Fruit fly (Drosophila melanogaster) whole organism, prepupa: ENCODE results near the gene CG32483.

Source experiments
- Blimp-1 ChIP-seq: fragments of 200-800 bp; sonication (Bioruptor generic); optimal IDR thresholded peaks from 3 replicates; lab custom pipeline; 2017; ENCODE audit warnings: missing biosample characterization, missing genetic modification characterization, mild to moderate bottlenecking, moderate library complexity, missing genetic modification reagents
- CG10631 ChIP-seq: fragments of 200-800 bp; sonication (Bioruptor generic); optimal IDR thresholded peaks from 2 replicates; lab custom pipeline; 2016; ENCODE audit warnings: missing biosample characterization, missing genetic modification characterization
- CG11902 ChIP-seq: fragments of 200-800 bp; sonication (Bioruptor generic); optimal IDR thresholded peaks from 3 replicates; lab custom pipeline; 2016; ENCODE audit warnings: missing biosample characterization, missing genetic modification characterization
- CG15336 ChIP-seq: fragments of 200-800 bp; sonication (Bioruptor generic); IDR thresholded peaks from 2 replicates; pipeline ENCODE4 v1.3.6; 2022; ENCODE audit warnings: missing biosample characterization, missing genetic modification characterization
- CG1621 ChIP-seq: fragments of 200-800 bp; sonication (Bioruptor generic); optimal IDR thresholded peaks from 3 replicates; lab custom pipeline; 2018; ENCODE audit warnings: missing biosample characterization, mild to moderate bottlenecking, missing genetic modification characterization
- CG16779 ChIP-seq: fragments of 200-800 bp; sonication (Bioruptor generic); optimal IDR thresholded peaks from 3 replicates; lab custom pipeline; 2017; ENCODE audit warnings: missing biosample characterization, mild to moderate bottlenecking, missing genetic modification characterization
- CG31627 ChIP-seq: fragments of 200-800 bp; sonication (Bioruptor generic); optimal IDR thresholded peaks from 3 replicates; lab custom pipeline; 2016; ENCODE audit warnings: missing biosample characterization, missing genetic modification characterization
- CG34406 ChIP-seq: fragments of 200-800 bp; sonication (Bioruptor generic); optimal IDR thresholded peaks from 3 replicates; lab custom pipeline; 2016; ENCODE audit warnings: missing biosample characterization, missing genetic modification characterization
- CG3919 ChIP-seq: fragments of 200-800 bp; sonication (Bioruptor generic); optimal IDR thresholded peaks from 3 replicates; lab custom pipeline; 2016; ENCODE audit warnings: missing biosample characterization, missing genetic modification characterization
- CG6276 ChIP-seq: fragments of 200-800 bp; sonication (Bioruptor generic); optimal IDR thresholded peaks from 2 replicates; lab custom pipeline; 2017; ENCODE audit warnings: missing biosample characterization, mild to moderate bottlenecking, missing genetic modification characterization
- CG6792 ChIP-seq: fragments of 200-800 bp; sonication (Bioruptor generic); optimal IDR thresholded peaks from 3 replicates; lab custom pipeline; 2016; ENCODE audit warnings: missing biosample characterization, missing genetic modification characterization
- CG6808 ChIP-seq: fragments of 200-800 bp; sonication (Bioruptor generic); optimal IDR thresholded peaks from 3 replicates; lab custom pipeline; 2017; ENCODE audit warnings: missing biosample characterization, missing genetic modification characterization, mild to moderate bottlenecking, moderate library complexity, missing genetic modification reagents
- CG6854 ChIP-seq: fragments of 200-800 bp; sonication (Bioruptor generic); optimal IDR thresholded peaks from 2 replicates; lab custom pipeline; 2017; ENCODE audit warnings: missing biosample characterization, mild to moderate bottlenecking, missing genetic modification characterization
- CG7368 ChIP-seq: fragments of 200-800 bp; sonication (Bioruptor generic); optimal IDR thresholded peaks from 3 replicates; lab custom pipeline; 2016; ENCODE audit warnings: missing biosample characterization, missing genetic modification characterization
- CG8319 ChIP-seq: fragments of 200-800 bp; sonication (Bioruptor generic); optimal IDR thresholded peaks from 3 replicates; lab custom pipeline; 2016; ENCODE audit warnings: missing biosample characterization, missing genetic modification characterization
- CG8632 ChIP-seq: fragments of 200-800 bp; sonication (Bioruptor generic); optimal IDR thresholded peaks from 3 replicates; lab custom pipeline; 2016; ENCODE audit warnings: missing biosample characterization, missing genetic modification characterization
- Eip75B ChIP-seq: fragments of 200-800 bp; sonication (Bioruptor generic); optimal IDR thresholded peaks from 3 replicates; lab custom pipeline; 2016; ENCODE audit warnings: missing biosample characterization, missing genetic modification characterization
- Eip78C ChIP-seq: fragments of 200-800 bp; sonication (Bioruptor generic); peaks from one replicate; lab custom pipeline; 2016; ENCODE audit warnings: missing biosample characterization, missing genetic modification characterization
- Eip93F ChIP-seq: fragments of 200-800 bp; sonication (Bioruptor generic); optimal IDR thresholded peaks from 2 replicates; lab custom pipeline; 2016; ENCODE audit warnings: missing biosample characterization, mild to moderate bottlenecking, missing genetic modification characterization
- Ets21C ChIP-seq: fragments of 200-800 bp; sonication (Bioruptor generic); optimal IDR thresholded peaks from 3 replicates; lab custom pipeline; 2016; ENCODE audit warnings: missing biosample characterization, missing genetic modification characterization
- Ets96B ChIP-seq: fragments of 200-800 bp; optimal IDR thresholded peaks from 2 replicates; lab custom pipeline; 2019; ENCODE audit warnings: missing biosample characterization, mild to moderate bottlenecking, missing genetic modification characterization, moderate library complexity
- Gug ChIP-seq: fragments of 200-800 bp; sonication (Bioruptor generic); IDR thresholded peaks from 2 replicates; pipeline ENCODE4 v1.3.6; 2022; ENCODE audit warnings: missing biosample characterization, missing genetic modification characterization
- Hr39 ChIP-seq: fragments of 200-800 bp; sonication (Bioruptor generic); optimal IDR thresholded peaks from 2 replicates; lab custom pipeline; 2016; ENCODE audit warnings: missing biosample characterization, missing genetic modification characterization
- Hr4 ChIP-seq: fragments of 200-800 bp; sonication (Bioruptor generic); optimal IDR thresholded peaks from 3 replicates; lab custom pipeline; 2016; ENCODE audit warnings: missing biosample characterization, missing genetic modification characterization
- Lpt ChIP-seq: fragments of 200-800 bp; sonication (Bioruptor generic); optimal IDR thresholded peaks from 3 replicates; lab custom pipeline; 2016; ENCODE audit warnings: missing biosample characterization, missing genetic modification characterization
- Met ChIP-seq: fragments of 200-800 bp; sonication (Bioruptor generic); optimal IDR thresholded peaks from 3 replicates; lab custom pipeline; 2016; ENCODE audit warnings: missing biosample characterization, missing genetic modification characterization
- Smox ChIP-seq: fragments of 200-800 bp; sonication (Bioruptor generic); optimal IDR thresholded peaks from 3 replicates; lab custom pipeline; 2016; ENCODE audit warnings: missing biosample characterization, missing genetic modification characterization
- Sox15 ChIP-seq: fragments of 200-800 bp; sonication (Bioruptor generic); optimal IDR thresholded peaks from 3 replicates; lab custom pipeline; 2016; ENCODE audit warnings: missing biosample characterization, missing genetic modification characterization
- achi ChIP-seq: fragments of 200-800 bp; sonication (Bioruptor generic); optimal IDR thresholded peaks from 3 replicates; lab custom pipeline; 2016; ENCODE audit warnings: missing biosample characterization, missing genetic modification characterization
- acj6 ChIP-seq: fragments of 200-800 bp; sonication (Bioruptor generic); optimal IDR thresholded peaks from 3 replicates; lab custom pipeline; 2016; ENCODE audit warnings: missing biosample characterization, missing genetic modification characterization
- cyc ChIP-seq: fragments of 200-800 bp; sonication (Bioruptor generic); optimal IDR thresholded peaks from 3 replicates; lab custom pipeline; 2016; ENCODE audit warnings: missing biosample characterization, missing genetic modification characterization
- dsx ChIP-seq: fragments of 200-800 bp; optimal IDR thresholded peaks from 3 replicates; lab custom pipeline; 2019; ENCODE audit warnings: missing biosample characterization, mild to moderate bottlenecking, missing genetic modification characterization, moderate library complexity; ENCODE audit not compliant: poor library complexity, severe bottlenecking
- eg ChIP-seq: fragments of 200-800 bp; sonication (Bioruptor generic); IDR thresholded peaks from 3 replicates; pipeline ENCODE4 v1.3.6; 2022; ENCODE audit warnings: missing biosample characterization, missing genetic modification characterization
- esn ChIP-seq: fragments of 200-800 bp; sonication (Bioruptor generic); optimal IDR thresholded peaks from 2 replicates; lab custom pipeline; 2016; ENCODE audit warnings: missing biosample characterization, mild to moderate bottlenecking, missing genetic modification characterization, moderate library complexity
- fd59A ChIP-seq: fragments of 200-800 bp; sonication (Bioruptor generic); optimal IDR thresholded peaks from 2 replicates; lab custom pipeline; 2017; ENCODE audit warnings: missing biosample characterization, mild to moderate bottlenecking, missing genetic modification characterization, missing genetic modification reagents
- fd85E ChIP-seq: fragments of 200-800 bp; sonication (Bioruptor generic); optimal IDR thresholded peaks from 3 replicates; lab custom pipeline; 2016; ENCODE audit warnings: missing biosample characterization, missing genetic modification characterization
- fkh ChIP-seq: fragments of 200-800 bp; sonication (Bioruptor generic); optimal IDR thresholded peaks from 3 replicates; lab custom pipeline; 2017; ENCODE audit warnings: missing biosample characterization, mild to moderate bottlenecking, missing genetic modification characterization, moderate library complexity
- lz ChIP-seq: fragments of 200-800 bp; sonication (Bioruptor generic); optimal IDR thresholded peaks from 3 replicates; lab custom pipeline; 2016; ENCODE audit warnings: missing biosample characterization, missing genetic modification characterization
- net ChIP-seq: fragments of 200-800 bp; sonication (Bioruptor generic); optimal IDR thresholded peaks from 3 replicates; lab custom pipeline; 2016; ENCODE audit warnings: missing biosample characterization, missing genetic modification characterization
- salr ChIP-seq, 2 experiments: fragments of 200-800 bp; sonication (Bioruptor generic); optimal IDR thresholded peaks; 3 replicates each; lab custom pipeline; 2016 to 2018; ENCODE audit warnings: missing biosample characterization in 2 of 2, missing genetic modification characterization in 2 of 2, mild to moderate bottlenecking in 1 of 2
- svp ChIP-seq: fragments of 200-800 bp; sonication (Bioruptor generic); peaks from one replicate; lab custom pipeline; 2016; ENCODE audit warnings: missing biosample characterization, missing genetic modification characterization
- topi ChIP-seq: fragments of 200-800 bp; sonication (Bioruptor generic); optimal IDR thresholded peaks from 3 replicates; lab custom pipeline; 2016; ENCODE audit warnings: missing biosample characterization, missing genetic modification characterization
- vri ChIP-seq: fragments of 200-800 bp; sonication (Bioruptor generic); optimal IDR thresholded peaks from 3 replicates; lab custom pipeline; 2016; ENCODE audit warnings: missing biosample characterization, mild to moderate bottlenecking, missing genetic modification characterization

The CG32483 gene

dm6 chr3L:735948-736347 is 46.1 kb upstream of the CG32483 start (continued):
- TF ChIP-seq eg (GFP tag; lab: Robert Waterston, UW): peak; percentile 68; the same call in 1 of the 3 replicates
- TF ChIP-seq Lpt (GFP tag; lab: Kevin White, UChicago): peak; percentile 30
- TF ChIP-seq CG15336 (GFP tag; lab: Robert Waterston, UW): peak; percentile 60
- peak; percentile 62 for TF ChIP-seq topi (GFP tag; lab: Kevin White, UChicago)
- TF ChIP-seq fd59A: peak; percentile 75
- TF ChIP-seq fd85E (GFP tag; lab: Kevin White, UChicago): no peak
- TF ChIP-seq Eip75B (GFP tag; lab: Kevin White, UChicago): peak; percentile 80
- no peak for TF ChIP-seq CG11902 (GFP tag; lab: Kevin White, UChicago)
- TF ChIP-seq Smox (GFP tag; lab: Kevin White, UChicago): peak; percentile 43
- TF ChIP-seq CG8319 (GFP tag; lab: Kevin White, UChicago): peak; percentile 68
- peak; percentile 83 for TF ChIP-seq CG10631 (GFP tag; lab: Kevin White, UChicago)
- peak; percentile 24 for TF ChIP-seq vri (GFP tag; lab: Kevin White, UChicago)
- TF ChIP-seq fkh: no peak
- TF ChIP-seq Eip78C (GFP tag; lab: Kevin White, UChicago): peak; percentile 90
- TF ChIP-seq Ets96B (tag; lab: Kevin White, UChicago): peak; percentile 83
- TF ChIP-seq dsx (GFP tag; lab: Kevin White, UChicago): peak; percentile 70
- TF ChIP-seq lz (GFP tag; lab: Kevin White, UChicago): peak; percentile 65
- peak; percentile 68 for TF ChIP-seq CG6808 (GFP tag; lab: Kevin White, UChicago)
- peak; percentile 67 for TF ChIP-seq CG3919 (GFP tag; lab: Kevin White, UChicago)
- peak; percentile 47 for TF ChIP-seq net (GFP tag; lab: Kevin White, UChicago)
- TF ChIP-seq CG6792 (GFP tag; lab: Kevin White, UChicago): peak; percentile 62
- TF ChIP-seq acj6 (GFP tag; lab: Kevin White, UChicago): peak; percentile 71
- peak; percentile 38 for TF ChIP-seq CG8632 (GFP tag; lab: Kevin White, UChicago)
- peak; percentile 74 for TF ChIP-seq CG1621 (tag; lab: Kevin White, UChicago)
- peak; percentile 39; the same call in 1 of the 2 replicates for TF ChIP-seq Gug (GFP tag; lab: Robert Waterston, UW)
- peak; percentile 72 for TF ChIP-seq svp
- no peak for TF ChIP-seq CG16779
- peak; percentile 56 for TF ChIP-seq cyc
- TF ChIP-seq Hr39 (GFP tag; lab: Kevin White, UChicago): peak; percentile 51
- peak; percentile 23 for TF ChIP-seq Sox15

- TF ChIP-seq CG34406 (GFP tag; lab: Kevin White, UChicago) (no peak), cyc (no peak), CG1621 (tag; lab: Kevin White, UChicago) (no peak), CG11902 (GFP tag; lab: Kevin White, UChicago) (no peak), Ets96B (tag; lab: Kevin White, UChicago) (no peak), fd59A (no peak), CG15336 (GFP tag; lab: Robert Waterston, UW) (no peak), eg (GFP tag; lab: Robert Waterston, UW) (no peak), Ets21C (no peak), Met (no peak), achi (no peak), Eip93F (GFP tag; lab: Kevin White, UChicago) (no peak), svp (no peak), CG7368 (GFP tag; lab: Kevin White, UChicago) (no peak), esn (GFP tag; lab: Kevin White, UChicago) (no peak)
These were observed 45.4 kb upstream of the CG32483 start for dm6 chr3L:735315-735714.

- TF ChIP-seq CG8632 (GFP tag; lab: Kevin White, UChicago): peak; percentile 74
- TF ChIP-seq CG6854 (GFP tag; lab: Kevin White, UChicago): no peak
- TF ChIP-seq CG6792 (GFP tag; lab: Kevin White, UChicago): peak; percentile 79
- TF ChIP-seq CG15336 (GFP tag; lab: Robert Waterston, UW): peak; percentile 73
- peak; percentile 40 for TF ChIP-seq CG8319 (GFP tag; lab: Kevin White, UChicago)
- TF ChIP-seq fd59A: peak; percentile 88
- peak; percentile 54 to 81 for TF ChIP-seq salr (GFP tag; optimal IDR thresholded peaks at IDR 0.05; lab: Kevin White, UChicago)
- no peak for TF ChIP-seq CG31627
- TF ChIP-seq esn (GFP tag; lab: Kevin White, UChicago): peak; percentile 3
- TF ChIP-seq Eip93F (GFP tag; lab: Kevin White, UChicago): no peak
- TF ChIP-seq CG34406 (GFP tag; lab: Kevin White, UChicago): peak; percentile 77
- TF ChIP-seq CG6276 (GFP tag; lab: Kevin White, UChicago): peak; percentile 48
- peak; percentile 69 for TF ChIP-seq Hr4 (GFP tag; lab: Kevin White, UChicago)
- peak; percentile 83 for TF ChIP-seq CG6808 (GFP tag; lab: Kevin White, UChicago)
- TF ChIP-seq Blimp-1 (GFP tag; lab: Kevin White, UChicago): no peak
- no peak for TF ChIP-seq cyc
- TF ChIP-seq eg (GFP tag; lab: Robert Waterston, UW): peak; percentile 48; the same call in 2 of the 3 replicates
- TF ChIP-seq Gug (GFP tag; lab: Robert Waterston, UW): peak; percentile 13; the same call in 1 of the 2 replicates
- peak; percentile 72 for TF ChIP-seq CG3919 (GFP tag; lab: Kevin White, UChicago)
- peak; percentile 73 for TF ChIP-seq achi
- no peak for TF ChIP-seq topi (GFP tag; lab: Kevin White, UChicago)
- TF ChIP-seq lz (GFP tag; lab: Kevin White, UChicago): no peak
These were observed 44.2 kb upstream of the CG32483 start for dm6 chr3L:733845-734697.
